Fruit fly (Drosophila melanogaster) whole organism, wandering third instar larva: ENCODE results near the gene fok.

Experiments used
- Abd-B ChIP-seq: fragments of >200 bp; optimal IDR thresholded peaks from 2 replicates; lab custom pipeline; 2017; ENCODE audit warnings: missing biosample characterization, missing genetic modification characterization
- CG32264 ChIP-seq: fragments of 200-800 bp; sonication (Bioruptor generic); optimal IDR thresholded peaks from 2 replicates; lab custom pipeline; 2016; ENCODE audit warnings: missing biosample characterization, missing genetic modification characterization
- CG9705 ChIP-seq: fragments of 200-800 bp; sonication (Bioruptor generic); optimal IDR thresholded peaks from 2 replicates; lab custom pipeline; 2018; ENCODE audit warnings: missing biosample characterization, mild to moderate bottlenecking, missing genetic modification characterization
- CrebA ChIP-seq: fragments of 200-800 bp; sonication (Bioruptor generic); optimal IDR thresholded peaks from 2 replicates; lab custom pipeline; 2016; ENCODE audit warnings: missing biosample characterization, mild to moderate bottlenecking, missing genetic modification characterization, borderline replicate concordance
- Dfd ChIP-seq: fragments of >200 bp; optimal IDR thresholded peaks from 2 replicates; lab custom pipeline; 2017; ENCODE audit warnings: missing biosample characterization, missing genetic modification characterization
- Dif ChIP-seq: fragments of 200-275, 200-300 bp; sonication (Bioruptor generic); optimal IDR thresholded peaks from 2 replicates; lab custom pipeline; 2018; ENCODE audit warnings: missing biosample characterization, missing genetic modification characterization; ENCODE audit not compliant: partially characterized antibody
- GATAd ChIP-seq: sonication (Bioruptor generic); optimal IDR thresholded peaks from 2 replicates; lab custom pipeline; 2016; ENCODE audit warnings: missing biosample characterization, missing genetic modification characterization
- HLH106 ChIP-seq: fragments of 200-800 bp; optimal IDR thresholded peaks from 3 replicates; lab custom pipeline; 2019; ENCODE audit warnings: missing biosample characterization, mild to moderate bottlenecking, missing genetic modification characterization, moderate library complexity
- Hnf4 ChIP-seq: fragments of 200-800 bp; sonication (Bioruptor generic); optimal IDR thresholded peaks from 2 replicates; lab custom pipeline; 2016; ENCODE audit warnings: missing biosample characterization, mild to moderate bottlenecking, missing genetic modification characterization
- Hr78 ChIP-seq: fragments of >200 bp; optimal IDR thresholded peaks from 2 replicates; lab custom pipeline; 2017; ENCODE audit warnings: missing biosample characterization, missing genetic modification characterization
- Hr83 ChIP-seq: fragments of 200-300 bp; sonication (Bioruptor generic); optimal IDR thresholded peaks from 2 replicates; lab custom pipeline; 2016; ENCODE audit warnings: missing biosample characterization, mild to moderate bottlenecking, missing genetic modification characterization, moderate library complexity; ENCODE audit not compliant: poor library complexity, severe bottlenecking
- Jra ChIP-seq: sonication (Bioruptor generic); optimal IDR thresholded peaks from 2 replicates; lab custom pipeline; 2016; ENCODE audit warnings: missing biosample characterization, missing genetic modification characterization
- Mio ChIP-seq: sonication (Bioruptor generic); optimal IDR thresholded peaks from 2 replicates; lab custom pipeline; 2016; ENCODE audit warnings: missing biosample characterization, missing genetic modification characterization
- Myc ChIP-seq: fragments of >200 bp; optimal IDR thresholded peaks from 2 replicates; lab custom pipeline; 2017
- N ChIP-seq: fragments of >200 bp; optimal IDR thresholded peaks from 2 replicates; lab custom pipeline; 2018; ENCODE audit warnings: missing biosample characterization, missing external identifiers, missing genetic modification characterization
- OdsH ChIP-seq: fragments of 200-800 bp; sonication (Bioruptor generic); optimal IDR thresholded peaks from 2 replicates; lab custom pipeline; 2016; ENCODE audit warnings: missing biosample characterization, mild to moderate bottlenecking, missing genetic modification characterization
- Rel ChIP-seq, 2 experiments: fragments of 200-800 bp; sonication (Bioruptor generic) in 1 of 2; optimal IDR thresholded peaks; 2 replicates in 1 of 2; 3 replicates in 1 of 2; lab custom pipeline; 2016 to 2019; ENCODE audit warnings: mild to moderate bottlenecking in 2 of 2, missing biosample characterization in 2 of 2, missing genetic modification characterization in 2 of 2, moderate library complexity in 1 of 2
- Sp1 ChIP-seq: fragments of 200-800 bp; sonication (Bioruptor generic); optimal IDR thresholded peaks from 3 replicates; lab custom pipeline; 2019; ENCODE audit warnings: missing biosample characterization, mild to moderate bottlenecking, missing genetic modification characterization, moderate library complexity
- Vsx2 ChIP-seq: fragments of 200-300, 225-300 bp; sonication (Bioruptor generic); optimal IDR thresholded peaks from 2 replicates; lab custom pipeline; 2018; ENCODE audit warnings: missing biosample characterization, missing genetic modification characterization; ENCODE audit not compliant: partially characterized antibody
- br ChIP-seq: fragments of 200-800 bp; sonication (Bioruptor generic); optimal IDR thresholded peaks from 2 replicates; lab custom pipeline; 2016; ENCODE audit warnings: missing biosample characterization, missing genetic modification characterization
- brk ChIP-seq: fragments of 200-800 bp; sonication (Bioruptor generic); optimal IDR thresholded peaks from 2 replicates; lab custom pipeline; 2016; ENCODE audit warnings: missing biosample characterization, mild to moderate bottlenecking, missing genetic modification characterization
- dl ChIP-seq, 2 experiments: fragments of 175-275, 200-275 bp in 1 of 2; fragments of 200-275 bp in 1 of 2; sonication (Bioruptor generic); optimal IDR thresholded peaks; lab custom pipeline; 2018; ENCODE audit warnings: mild to moderate bottlenecking in 2 of 2, missing biosample characterization in 2 of 2, missing genetic modification characterization in 2 of 2, moderate library complexity in 2 of 2; ENCODE audit not compliant: partially characterized antibody in 2 of 2, insufficient read depth in 1 of 2
- dmrt93B ChIP-seq: fragments of 200-800 bp; sonication (Bioruptor generic); optimal IDR thresholded peaks from 2 replicates; lab custom pipeline; 2018; ENCODE audit warnings: missing biosample characterization, mild to moderate bottlenecking, missing genetic modification characterization
- dsf ChIP-seq: sonication (Bioruptor generic); optimal IDR thresholded peaks from 2 replicates; lab custom pipeline; 2016; ENCODE audit warnings: missing biosample characterization, missing genetic modification characterization, borderline replicate concordance
- ey ChIP-seq: fragments of 200-800 bp; sonication (Bioruptor generic); optimal IDR thresholded peaks from 2 replicates; lab custom pipeline; 2016; ENCODE audit warnings: missing biosample characterization, missing genetic modification characterization
- foxo ChIP-seq, 2 experiments: fragments of 200-800 bp; sonication (Bioruptor generic); optimal IDR thresholded peaks; 2 replicates in 1 of 2; 3 replicates in 1 of 2; lab custom pipeline; 2016 to 2017; ENCODE audit warnings: missing biosample characterization in 2 of 2, missing genetic modification characterization in 2 of 2
- fru ChIP-seq: fragments of 200-800 bp; sonication (Bioruptor generic); optimal IDR thresholded peaks from 3 replicates; lab custom pipeline; 2016; ENCODE audit warnings: missing biosample characterization, mild to moderate bottlenecking, missing genetic modification characterization
- h ChIP-seq: fragments of 200-800 bp; sonication (Bioruptor generic); optimal IDR thresholded peaks from 3 replicates; lab custom pipeline; 2016; ENCODE audit warnings: missing biosample characterization, mild to moderate bottlenecking, missing genetic modification characterization
- jim ChIP-seq: fragments of 175-275, 200-325 bp; sonication (Bioruptor generic); optimal IDR thresholded peaks from 2 replicates; lab custom pipeline; 2016; ENCODE audit warnings: missing biosample characterization, mild to moderate bottlenecking, missing genetic modification characterization
- lola ChIP-seq: fragments of >200 bp; optimal IDR thresholded peaks from 2 replicates; lab custom pipeline; 2017; ENCODE audit warnings: missing biosample characterization, missing genetic modification characterization
- pan ChIP-seq: fragments of >200 bp; optimal IDR thresholded peaks from 2 replicates; lab custom pipeline; 2017
- psq ChIP-seq: fragments of 200-800 bp; sonication (Bioruptor generic); optimal IDR thresholded peaks from 3 replicates; lab custom pipeline; 2017; ENCODE audit warnings: missing biosample characterization, mild to moderate bottlenecking, missing genetic modification characterization, moderate library complexity
- rgr ChIP-seq: fragments of 200-800 bp; sonication (Bioruptor generic); optimal IDR thresholded peaks from 3 replicates; lab custom pipeline; 2016; ENCODE audit warnings: missing biosample characterization, mild to moderate bottlenecking, missing genetic modification characterization
- sage ChIP-seq: fragments of 200-800 bp; sonication (Bioruptor generic); optimal IDR thresholded peaks from 2 replicates; lab custom pipeline; 2016; ENCODE audit warnings: missing biosample characterization, mild to moderate bottlenecking, missing genetic modification characterization
- sv ChIP-seq: fragments of 200-800 bp; sonication (Bioruptor generic); optimal IDR thresholded peaks from 3 replicates; lab custom pipeline; 2016; ENCODE audit warnings: missing biosample characterization, missing genetic modification characterization
- tai ChIP-seq: sonication (Bioruptor generic); optimal IDR thresholded peaks from 2 replicates; lab custom pipeline; 2016; ENCODE audit warnings: missing biosample characterization, missing genetic modification characterization
- usp ChIP-seq: fragments of >200 bp; optimal IDR thresholded peaks from 2 replicates; lab custom pipeline; 2017; ENCODE audit warnings: missing biosample characterization, missing genetic modification characterization
- woc ChIP-seq: sonication (Bioruptor generic); optimal IDR thresholded peaks from 2 replicates; lab custom pipeline; 2016; ENCODE audit warnings: missing biosample characterization, mild to moderate bottlenecking, missing genetic modification characterization

Gene fok

dm6 chr2L:20091094-20091679, 6.3 kb upstream of the fok start, which contains the start of the genes CG10747 and Pyroxd1:
Gene CG10747 (minus strand): TSS chr2L:20091348.
Gene Pyroxd1 (plus strand): TSS chr2L:20091435.
- TF ChIP-seq fru (GFP tag; lab: Kevin White, UChicago) (peak; percentile 98), jim (GFP tag; lab: Kevin White, UChicago) (peak; percentile 63), usp (GFP tag; lab: Kevin White, UChicago) (no peak), Abd-B (GFP tag; lab: Kevin White, UChicago) (no peak), N (no peak), br (GFP tag; lab: Kevin White, UChicago) (peak; percentile 98), Hnf4 (peak; percentile 97), Hr78 (no peak), h (GFP tag; lab: Kevin White, UChicago) (peak; percentile 99), Sp1 (GFP tag; lab: Kevin White, UChicago) (peak; percentile 99), Rel (GFP tag; optimal IDR thresholded peaks at IDR 0.05; lab: Kevin White, UChicago) (peak; percentile 92), Rel (tag; optimal IDR thresholded peaks at IDR 0.05; lab: Kevin White, UChicago) (peak; percentile 90), Myc (lab: Kevin White, UChicago) (no peak), tai (no peak), Dfd (GFP tag; lab: Kevin White, UChicago) (peak; percentile 96), CG32264 (peak; percentile 94), Hr83 (GFP tag; lab: Kevin White, UChicago) (peak; percentile 81), CrebA (GFP tag; lab: Kevin White, UChicago) (no peak), Dif (GFP tag; lab: Kevin White, UChicago) (no peak), GATAd (GFP tag; lab: Kevin White, UChicago) (no peak), Jra (GFP tag; lab: Kevin White, UChicago) (peak; percentile 96), lola (GFP tag; lab: Kevin White, UChicago) (no peak), brk (GFP tag; lab: Kevin White, UChicago) (no peak), CG9705 (GFP tag; lab: Kevin White, UChicago) (peak; percentile 97), rgr (peak; percentile 98), Vsx2 (no peak), pan (no peak), dsf (GFP tag; lab: Kevin White, UChicago) (peak; percentile 93), ey (GFP tag; lab: Kevin White, UChicago) (peak; percentile 98), HLH106 (peak; percentile 99), dl (GFP tag; optimal IDR thresholded peaks at IDR 0.05; lab: Kevin White, UChicago; ENCODE audit: insufficient read depth in 1 of 2, partially characterized antibody in 2 of 2) (no peak), foxo (GFP tag; optimal IDR thresholded peaks at IDR 0.05; lab: Kevin White, UChicago) (peak; percentile 89 to 99), sv (GFP tag; lab: Kevin White, UChicago) (peak; percentile 98), OdsH (GFP tag; lab: Kevin White, UChicago) (peak; percentile 98), dmrt93B (GFP tag; lab: Kevin White, UChicago) (peak; percentile 98), sage (GFP tag; lab: Kevin White, UChicago) (peak; percentile 97), Mio (GFP tag; lab: Kevin White, UChicago) (peak; percentile 76), psq (GFP tag; lab: Kevin White, UChicago) (peak; percentile 95), woc (peak; percentile 98)
- TF ChIP-seq, all 38 proteins: peak for 24

dm6 chr2L:20086295-20087096, 1.6 kb upstream of the fok start:
- TF ChIP-seq dl (GFP tag; optimal IDR thresholded peaks at IDR 0.05; lab: Kevin White, UChicago; ENCODE audit: insufficient read depth in 1 of 2, partially characterized antibody in 2 of 2), result no peak
- no peak for TF ChIP-seq Hr78
- TF ChIP-seq Rel (GFP tag; optimal IDR thresholded peaks at IDR 0.05; lab: Kevin White, UChicago), result peak; percentile 50
- TF ChIP-seq Rel (tag; optimal IDR thresholded peaks at IDR 0.05; lab: Kevin White, UChicago), result peak; percentile 48
- no peak for TF ChIP-seq tai
- TF ChIP-seq Abd-B (GFP tag; lab: Kevin White, UChicago), result no peak
- TF ChIP-seq jim (GFP tag; lab: Kevin White, UChicago), result no peak
- TF ChIP-seq pan, result no peak
- no peak for TF ChIP-seq Vsx2
- peak; percentile 69 for TF ChIP-seq Mio (GFP tag; lab: Kevin White, UChicago)
- TF ChIP-seq N, result no peak
- peak; percentile 48 for TF ChIP-seq Hr83 (GFP tag; lab: Kevin White, UChicago)
- peak; percentile 96 for TF ChIP-seq ey (GFP tag; lab: Kevin White, UChicago)
- TF ChIP-seq fru (GFP tag; lab: Kevin White, UChicago), result peak; percentile 96
- peak; percentile 80 for TF ChIP-seq HLH106
- peak; percentile 88 for TF ChIP-seq psq (GFP tag; lab: Kevin White, UChicago)
- TF ChIP-seq Hnf4, result peak; percentile 92
- peak; percentile 93 for TF ChIP-seq rgr
- TF ChIP-seq usp (GFP tag; lab: Kevin White, UChicago), result no peak
- peak; percentile 49 for TF ChIP-seq Dif (GFP tag; lab: Kevin White, UChicago)
- no peak for TF ChIP-seq Myc (lab: Kevin White, UChicago)
- no peak for TF ChIP-seq lola (GFP tag; lab: Kevin White, UChicago)
- TF ChIP-seq GATAd (GFP tag; lab: Kevin White, UChicago), result no peak
- TF ChIP-seq woc, result peak; percentile 63
- peak; percentile 94 for TF ChIP-seq brk (GFP tag; lab: Kevin White, UChicago)
- no peak for TF ChIP-seq CrebA (GFP tag; lab: Kevin White, UChicago)
- peak; percentile 80 for TF ChIP-seq Jra (GFP tag; lab: Kevin White, UChicago)
- TF ChIP-seq br (GFP tag; lab: Kevin White, UChicago), result peak; percentile 94
- TF ChIP-seq CG9705 (GFP tag; lab: Kevin White, UChicago), result no peak
- peak; percentile 33 for TF ChIP-seq sage (GFP tag; lab: Kevin White, UChicago)
- peak; percentile 78 for TF ChIP-seq CG32264
- TF ChIP-seq h (GFP tag; lab: Kevin White, UChicago), result peak; percentile 94
- peak; percentile 32 for TF ChIP-seq Dfd (GFP tag; lab: Kevin White, UChicago)
- TF ChIP-seq sv (GFP tag; lab: Kevin White, UChicago), result peak; percentile 87
- TF ChIP-seq OdsH (GFP tag; lab: Kevin White, UChicago), result peak; percentile 93
- peak; percentile 81 for TF ChIP-seq dmrt93B (GFP tag; lab: Kevin White, UChicago)
